Fruit fly (Drosophila melanogaster): ENCODE results near the gene CG12084.

DNA sequence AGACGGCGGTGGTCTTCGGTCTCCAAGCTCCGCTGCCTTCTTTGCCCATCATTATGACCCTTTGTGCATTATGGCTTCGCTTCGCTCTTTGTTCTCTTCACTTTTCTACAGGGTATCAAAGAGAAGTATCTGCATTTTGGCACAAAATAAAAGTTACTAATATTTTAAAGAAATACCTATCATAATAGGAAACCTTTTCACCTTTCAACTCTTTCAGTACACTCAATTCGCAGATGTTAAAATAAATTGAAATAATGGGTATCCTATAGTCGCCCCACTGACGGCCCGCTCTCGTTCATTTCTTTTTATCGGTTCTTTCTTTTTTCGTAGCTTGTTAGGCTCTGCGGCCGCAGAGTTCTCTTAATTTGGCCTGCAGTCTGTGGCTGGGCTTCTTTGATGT is 53.5 kb downstream of the CG12084 start:
- TF ChIP-seq Rx (GFP tag; IDR thresholded peaks at IDR 0.05) (peak; percentile 72), ranshi (GFP tag; IDR thresholded peaks at IDR 0.05) (peak; percentile 81; the same call in 1 of the 2 replicates)
